Worm (Caenorhabditis elegans): Measurements from ENCODE around the gene C18F10.7.

C18F10.7 gene

ce11 chrIII:6280070-6280596, 2.0 kb upstream of the C18F10.7 start, which contains the start of gene hmg-1.2 (continued):
- no peak for TF ChIP-seq madf-5 (GFP tag; IDR thresholded peaks at IDR 0.05)
- TF ChIP-seq nhr-11 (tag; optimal IDR thresholded peaks at IDR 0.05) = peak; percentile 77
- no peak for TF ChIP-seq dmd-9 (GFP tag; IDR thresholded peaks at IDR 0.05)
- TF ChIP-seq R02D3.7 (tag; optimal IDR thresholded peaks at IDR 0.05) = no peak
- no peak for TF ChIP-seq attf-4 (tag; optimal IDR thresholded peaks at IDR 0.05)
- peak; percentile 68 for TF ChIP-seq nhr-48 (tag; optimal IDR thresholded peaks at IDR 0.05)
- no peak for TF ChIP-seq nhr-111 (GFP tag; optimal IDR thresholded peaks at IDR 0.05)
- peak; percentile 92 for TF ChIP-seq hmg-1.1 (GFP tag; IDR thresholded peaks at IDR 0.05)
- no peak for TF ChIP-seq lim-7 (GFP tag; IDR thresholded peaks at IDR 0.05)
- TF ChIP-seq Y5F2A.4 (GFP tag; optimal IDR thresholded peaks at IDR 0.05) = no peak
- TF ChIP-seq ama-1 (optimal IDR thresholded peaks at IDR 0.05) = peak; percentile 67
- peak; percentile 83 to 87 for TF ChIP-seq mdl-1 (tag; optimal IDR thresholded peaks at IDR 0.05)
- TF ChIP-seq T26A8.4 (GFP tag; IDR thresholded peaks at IDR 0.05) = peak; percentile 84
- TF ChIP-seq dmd-8 (GFP tag; IDR thresholded peaks at IDR 0.05) = peak; percentile 64; the same call in 1 of the 2 replicates
- peak; percentile 30 for TF ChIP-seq gei-8 (GFP tag; optimal IDR thresholded peaks at IDR 0.05)
- TF ChIP-seq fos-1 (tag; optimal IDR thresholded peaks at IDR 0.05) = no peak
- TF ChIP-seq unc-130 (GFP tag; optimal IDR thresholded peaks at IDR 0.05) = no peak
- TF ChIP-seq mxl-2 (GFP tag; conservative IDR thresholded peaks at IDR 0.05) = no peak
- no peak for TF ChIP-seq aly-2 (tag; optimal IDR thresholded peaks at IDR 0.05)
- TF ChIP-seq F26F4.8 (GFP tag; conservative IDR thresholded peaks at IDR 0.05) = no peak
- no peak for TF ChIP-seq ceh-62 (tag; optimal IDR thresholded peaks at IDR 0.05)
- TF ChIP-seq skn-1 (tag; optimal IDR thresholded peaks at IDR 0.05) = no peak
- 0 out of 2 replicates have a peak, but pooled peaks have one; percentile 66 for TF ChIP-seq daf-19 (GFP tag; conservative IDR thresholded peaks at IDR 0.05)
- TF ChIP-seq dmd-6 (GFP tag; IDR thresholded peaks at IDR 0.05) = peak; percentile 66
- no peak for TF ChIP-seq nhr-42 (GFP tag; IDR thresholded peaks at IDR 0.05)
- peak; percentile 16 for TF ChIP-seq fkh-10 (GFP tag; optimal IDR thresholded peaks at IDR 0.05)
- no peak for TF ChIP-seq pqm-1 (tag; optimal IDR thresholded peaks at IDR 0.05)
- TF ChIP-seq nhr-10 (tag; optimal IDR thresholded peaks at IDR 0.05) = peak; percentile 75
- TF ChIP-seq daf-16 (GFP tag; optimal IDR thresholded peaks at IDR 0.05) = peak; percentile 66 to 81
- peak; percentile 67 for TF ChIP-seq daf-16 (tag; optimal IDR thresholded peaks at IDR 0.05)
- peak; percentile 52 for TF ChIP-seq lin-38 (GFP tag; IDR thresholded peaks at IDR 0.05)
- no peak for TF ChIP-seq snpc-1.2 (GFP tag; IDR thresholded peaks at IDR 0.05)
- peak; percentile 58 for TF ChIP-seq F10B5.3 (tag; optimal IDR thresholded peaks at IDR 0.05)
- TF ChIP-seq ztf-11 (tag; optimal IDR thresholded peaks at IDR 0.05) = no peak
- no peak for TF ChIP-seq ceh-44 (GFP tag; IDR thresholded peaks at IDR 0.05)
- TF ChIP-seq zag-1 (tag; optimal IDR thresholded peaks at IDR 0.05) = no peak
- TF ChIP-seq pha-4 (GFP tag; IDR thresholded peaks at IDR 0.05) = peak; percentile 67
- TF ChIP-seq pha-4 (tag; optimal IDR thresholded peaks at IDR 0.05) = peak; percentile 20
- TF ChIP-seq nhr-6 (tag; optimal IDR thresholded peaks at IDR 0.05) = peak; percentile 39
- TF ChIP-seq sdz-12 (GFP tag; optimal IDR thresholded peaks at IDR 0.05) = no peak
- 0 out of 2 replicates have a peak, but pooled peaks have one; percentile 11 for TF ChIP-seq php-3 (GFP tag; IDR thresholded peaks at IDR 0.05)
- TF ChIP-seq nhr-28 (tag; optimal IDR thresholded peaks at IDR 0.05) = peak; percentile 88
- TF ChIP-seq zfp-3 (GFP tag; conservative IDR thresholded peaks at IDR 0.05) = peak; percentile 70; the same call in 1 of the 2 replicates
- peak; percentile 57 for TF ChIP-seq spr-3 (GFP tag; optimal IDR thresholded peaks at IDR 0.05)
- TF ChIP-seq unc-62 (GFP tag; optimal IDR thresholded peaks at IDR 0.05 in 1 of 2) = peak in 1 of 2 experiments; percentile 99
- no peak for TF ChIP-seq unc-62 (tag; optimal IDR thresholded peaks at IDR 0.05)
- TF ChIP-seq ZK337.2 (GFP tag; IDR thresholded peaks at IDR 0.05) = no peak
- peak; percentile 63; the same call in 1 of the 2 replicates for TF ChIP-seq ctbp-1 (GFP tag; IDR thresholded peaks at IDR 0.05)
- TF ChIP-seq ceh-28 (tag; optimal IDR thresholded peaks at IDR 0.05) = no peak
- TF ChIP-seq nhr-102 (tag; optimal IDR thresholded peaks at IDR 0.05) = peak; percentile 43
- no peak for TF ChIP-seq vab-7 (GFP tag; IDR thresholded peaks at IDR 0.05)
- TF ChIP-seq ces-1 (GFP tag; optimal IDR thresholded peaks at IDR 0.05) = no peak
- TF ChIP-seq D1046.2 (GFP tag; IDR thresholded peaks at IDR 0.05) = no peak

All from whole organism, L4 larva.